Worm (Caenorhabditis elegans) whole organism, L2 larva: Measurements from ENCODE around the gene F18A12.2.

Experiments used
- C34F6.9 ChIP-seq: fragments of 150-350 bp; optimal IDR thresholded peaks from 2 replicates; lab custom pipeline; 2014; ENCODE audit warnings: missing biosample characterization, missing genetic modification characterization
- F13H6.1 ChIP-seq: sonication (generic microtip); optimal IDR thresholded peaks from 2 replicates; lab custom pipeline; 2016; ENCODE audit warnings: missing genetic modification characterization, missing compliant biosample characterization
- ZK546.5 ChIP-seq: sonication (generic microtip); optimal IDR thresholded peaks from 2 replicates; lab custom pipeline; 2017; ENCODE audit warnings: missing biosample characterization, missing genetic modification characterization
- alr-1 ChIP-seq: fragments of 150-350 bp; optimal IDR thresholded peaks from 2 replicates; lab custom pipeline; 2014; ENCODE audit warnings: missing biosample characterization, missing genetic modification characterization
- aly-2 ChIP-seq: fragments of 150-350 bp; optimal IDR thresholded peaks from 2 replicates; lab custom pipeline; 2014; ENCODE audit warnings: missing biosample characterization, missing genetic modification characterization
- blmp-1 ChIP-seq: sonication (generic microtip); optimal IDR thresholded peaks from 2 replicates; lab custom pipeline; 2017; ENCODE audit warnings: missing genetic modification characterization, mild to moderate bottlenecking, missing compliant biosample characterization, antibody characterized with exemption, moderate library complexity; ENCODE audit not compliant: insufficient read depth
- ceh-82 ChIP-seq: fragments of 150-350 bp; optimal IDR thresholded peaks from 2 replicates; lab custom pipeline; 2014; ENCODE audit warnings: missing biosample characterization, missing genetic modification characterization
- crh-2 ChIP-seq: sonication (generic microtip); optimal IDR thresholded peaks from 2 replicates; lab custom pipeline; 2017; ENCODE audit warnings: missing biosample characterization, missing genetic modification characterization
- dmd-4 ChIP-seq: sonication (generic microtip); optimal IDR thresholded peaks from 2 replicates; lab custom pipeline; 2017; ENCODE audit warnings: missing biosample characterization, missing genetic modification characterization
- egl-27 ChIP-seq: sonication (generic microtip); optimal IDR thresholded peaks from 3 replicates; lab custom pipeline; 2017; ENCODE audit warnings: missing biosample characterization, missing genetic modification reagents, missing genetic modification characterization
- elt-1 ChIP-seq: fragments of 150-350 bp; optimal IDR thresholded peaks from 2 replicates; lab custom pipeline; 2014; ENCODE audit warnings: missing biosample characterization, missing genetic modification characterization
- elt-3 ChIP-seq: sonication (generic microtip); optimal IDR thresholded peaks from 2 replicates; lab custom pipeline; 2017; ENCODE audit warnings: missing biosample characterization, missing genetic modification characterization
- fos-1 ChIP-seq: fragments of 150-350 bp; optimal IDR thresholded peaks from 2 replicates; lab custom pipeline; 2014; ENCODE audit warnings: missing biosample characterization, missing genetic modification characterization
- gmeb-1 ChIP-seq: fragments of 150-350 bp; optimal IDR thresholded peaks from 2 replicates; lab custom pipeline; 2014; ENCODE audit warnings: missing biosample characterization, missing genetic modification characterization
- lin-11 ChIP-seq: fragments of 150-350 bp; sonication (generic microtip); optimal IDR thresholded peaks from 2 replicates; lab custom pipeline; 2014; ENCODE audit warnings: missing biosample characterization, missing genetic modification characterization, inconsistent platforms, mixed read lengths
- lin-39 ChIP-seq: fragments of 150-350 bp; optimal IDR thresholded peaks from 2 replicates; lab custom pipeline; 2014; ENCODE audit warnings: missing biosample characterization, missing genetic modification reagents, missing genetic modification characterization
- lsy-2 ChIP-seq, 2 experiments: fragments of 150-350 bp in 1 of 2; sonication (generic microtip) in 1 of 2; optimal IDR thresholded peaks; 2 replicates each; lab custom pipeline; 2014 to 2017; ENCODE audit warnings: missing biosample characterization in 2 of 2, missing genetic modification characterization in 2 of 2
- mab-5 ChIP-seq: fragments of 150-350 bp; optimal IDR thresholded peaks from 2 replicates; lab custom pipeline; 2014; ENCODE audit warnings: missing biosample characterization, missing genetic modification characterization
- mbf-1 ChIP-seq: sonication (generic microtip); optimal IDR thresholded peaks from 2 replicates; lab custom pipeline; 2017; ENCODE audit warnings: missing biosample characterization, missing genetic modification characterization
- mdl-1 ChIP-seq, 2 experiments: fragments of 150-350 bp in 1 of 2; sonication (generic microtip) in 1 of 2; optimal IDR thresholded peaks; 2 replicates each; lab custom pipeline; 2017; ENCODE audit warnings: missing biosample characterization in 2 of 2, missing genetic modification characterization in 2 of 2
- nhr-10 ChIP-seq: sonication (generic microtip); optimal IDR thresholded peaks from 2 replicates; lab custom pipeline; 2017; ENCODE audit warnings: missing biosample characterization, missing genetic modification characterization
- nhr-11 ChIP-seq: fragments of 150-350 bp; optimal IDR thresholded peaks from 2 replicates; lab custom pipeline; 2014; ENCODE audit warnings: missing biosample characterization, missing genetic modification characterization
- nhr-12 ChIP-seq: fragments of 150-350 bp; optimal IDR thresholded peaks from 2 replicates; lab custom pipeline; 2014; ENCODE audit warnings: missing biosample characterization, missing genetic modification characterization
- nhr-129 ChIP-seq: fragments of 150-350 bp; optimal IDR thresholded peaks from 2 replicates; lab custom pipeline; 2014; ENCODE audit warnings: missing biosample characterization, missing genetic modification characterization
- nhr-21 ChIP-seq: fragments of 150-350 bp; optimal IDR thresholded peaks from 2 replicates; lab custom pipeline; 2014; ENCODE audit warnings: missing biosample characterization, missing genetic modification characterization
- nhr-23 ChIP-seq: fragments of 150-350 bp; optimal IDR thresholded peaks from 2 replicates; lab custom pipeline; 2014; ENCODE audit warnings: missing biosample characterization, missing genetic modification reagents, missing genetic modification characterization
- nhr-237 ChIP-seq: fragments of 150-350 bp; optimal IDR thresholded peaks from 2 replicates; lab custom pipeline; 2014; ENCODE audit warnings: missing biosample characterization, missing genetic modification characterization
- nhr-25 ChIP-seq: fragments of 150-350 bp; sonication (generic microtip); optimal IDR thresholded peaks from 3 replicates; lab custom pipeline; 2014; ENCODE audit warnings: missing biosample characterization, missing genetic modification characterization
- nhr-77 ChIP-seq: fragments of 150-350 bp; optimal IDR thresholded peaks from 2 replicates; lab custom pipeline; 2014; ENCODE audit warnings: missing biosample characterization, missing genetic modification characterization
- sem-4 ChIP-seq: fragments of 150-350 bp; optimal IDR thresholded peaks from 2 replicates; lab custom pipeline; 2014; ENCODE audit warnings: missing biosample characterization, missing genetic modification reagents, missing genetic modification characterization
- skn-1 ChIP-seq: sonication (generic microtip); optimal IDR thresholded peaks from 2 replicates; lab custom pipeline; 2017; ENCODE audit warnings: missing biosample characterization, missing genetic modification characterization
- sma-3 ChIP-seq: sonication (generic microtip); optimal IDR thresholded peaks from 2 replicates; lab custom pipeline; 2016; ENCODE audit warnings: missing genetic modification reagents, missing genetic modification characterization, missing compliant biosample characterization
- sma-9 ChIP-seq, 2 experiments: fragments of 150-350 bp in 1 of 2; sonication (generic microtip) in 1 of 2; optimal IDR thresholded peaks; 2 replicates each; lab custom pipeline; 2014 to 2016; ENCODE audit warnings: missing genetic modification characterization in 2 of 2, mild to moderate bottlenecking in 1 of 2, missing biosample characterization in 1 of 2, missing compliant biosample characterization in 1 of 2, missing genetic modification reagents in 1 of 2, moderate library complexity in 1 of 2
- snpc-4 ChIP-seq: fragments of 150-350 bp; optimal IDR thresholded peaks from 2 replicates; lab custom pipeline; 2014; ENCODE audit warnings: missing biosample characterization, missing genetic modification characterization
- unc-39 ChIP-seq: fragments of 150-350 bp; optimal IDR thresholded peaks from 2 replicates; lab custom pipeline; 2014; ENCODE audit warnings: missing biosample characterization, missing genetic modification characterization
- unc-55 ChIP-seq: fragments of 150-350 bp; sonication (generic microtip); optimal IDR thresholded peaks from 3 replicates; lab custom pipeline; 2014; ENCODE audit warnings: missing biosample characterization, missing genetic modification reagents, missing genetic modification characterization
- unc-62 ChIP-seq: fragments of 150-350 bp; optimal IDR thresholded peaks from 2 replicates; lab custom pipeline; 2014; ENCODE audit warnings: missing biosample characterization, missing genetic modification reagents, missing genetic modification characterization
- zag-1 ChIP-seq: fragments of 150-350 bp; optimal IDR thresholded peaks from 2 replicates; lab custom pipeline; 2014; ENCODE audit warnings: missing biosample characterization, missing genetic modification characterization
- ztf-1 ChIP-seq: fragments of 200-800 bp; sonication (Bioruptor generic); conservative IDR thresholded peaks from 2 replicates; pipeline ENCODE4 v1.3.6; 2022; ENCODE audit warnings: missing genetic modification characterization, missing compliant biosample characterization
- ztf-11 ChIP-seq: sonication (generic microtip); optimal IDR thresholded peaks from 2 replicates; lab custom pipeline; 2017; ENCODE audit warnings: missing biosample characterization, missing genetic modification characterization
- ztf-4 ChIP-seq: fragments of 150-350 bp; optimal IDR thresholded peaks from 2 replicates; lab custom pipeline; 2014; ENCODE audit warnings: missing biosample characterization, missing genetic modification characterization

F18A12.2 gene

ce11 chrII:3373875-3374274 is 40.8 kb upstream of the F18A12.2 start:
- TF ChIP-seq aly-2 (tag; lab: Kevin White, UChicago) (no peak), unc-55 (peak; percentile 57), C34F6.9 (peak; percentile 2), nhr-23 (tag; lab: Kevin White, UChicago) (no peak), nhr-11 (tag; lab: Kevin White, UChicago) (no peak), F13H6.1 (tag; lab: Kevin White, UChicago) (no peak)

- no peak for TF ChIP-seq fos-1
- no peak for TF ChIP-seq elt-1 (tag; lab: Kevin White, UChicago)
- no peak for TF ChIP-seq dmd-4 (tag; lab: Kevin White, UChicago)
- no peak for TF ChIP-seq lin-11
- TF ChIP-seq mbf-1 = no peak
- TF ChIP-seq nhr-23 (tag; lab: Kevin White, UChicago) = no peak
- TF ChIP-seq nhr-77 (tag; lab: Kevin White, UChicago) = no peak
- TF ChIP-seq blmp-1 (tag; lab: Kevin White, UChicago) = no peak
- TF ChIP-seq gmeb-1 (tag; lab: Kevin White, UChicago) = no peak
- TF ChIP-seq nhr-129 = no peak
- TF ChIP-seq ztf-4 = no peak
- no peak for TF ChIP-seq skn-1 (tag; lab: Kevin White, UChicago)
- no peak for TF ChIP-seq nhr-25
- no peak for TF ChIP-seq sma-9 (GFP tag; optimal IDR thresholded peaks at IDR 0.05; lab: Kevin White, UChicago)
- TF ChIP-seq sma-9 (tag; optimal IDR thresholded peaks at IDR 0.05; lab: Kevin White, UChicago) = no peak
- TF ChIP-seq nhr-10 (tag; lab: Kevin White, UChicago) = no peak
- no peak for TF ChIP-seq nhr-11 (tag; lab: Kevin White, UChicago)
- TF ChIP-seq, all 48 proteins: peak for 0
Measured at ce11 chrII:3374779-3375178, 39.9 kb upstream of the F18A12.2 start, which contains the start of gene bath-10. TSS of gene bath-10 (plus strand) at chrII:3375079.

ce11 chrII:3375302-3375701 is 39.4 kb upstream of the F18A12.2 start:
- no peak for TF ChIP-seq ztf-11 (tag; lab: Kevin White, UChicago)
- TF ChIP-seq nhr-21 (tag; lab: Kevin White, UChicago) = no peak
- no peak for TF ChIP-seq elt-1 (tag; lab: Kevin White, UChicago)
- TF ChIP-seq mdl-1 (tag; optimal IDR thresholded peaks at IDR 0.05; lab: Kevin White, UChicago) = no peak
- TF ChIP-seq gmeb-1 (tag; lab: Kevin White, UChicago) = no peak
- no peak for TF ChIP-seq alr-1 (tag; lab: Kevin White, UChicago)
- no peak for TF ChIP-seq nhr-11 (tag; lab: Kevin White, UChicago)
- TF ChIP-seq nhr-25 = no peak
- TF ChIP-seq mab-5 (tag; lab: Kevin White, UChicago) = no peak
- no peak for TF ChIP-seq ztf-1 (GFP tag; lab: Robert Waterston, UW)
- TF ChIP-seq elt-3 (tag; lab: Kevin White, UChicago) = no peak
- TF ChIP-seq ceh-82 (tag; lab: Kevin White, UChicago) = no peak
- TF ChIP-seq nhr-77 (tag; lab: Kevin White, UChicago) = no peak
- no peak for TF ChIP-seq skn-1 (tag; lab: Kevin White, UChicago)
- no peak for TF ChIP-seq sma-3 (GFP tag; lab: Kevin White, UChicago)
- no peak for TF ChIP-seq sem-4 (tag; lab: Kevin White, UChicago)
- TF ChIP-seq zag-1 (tag; lab: Kevin White, UChicago) = no peak
- TF ChIP-seq egl-27 (tag; lab: Kevin White, UChicago) = no peak
- no peak for TF ChIP-seq C34F6.9
- no peak for TF ChIP-seq unc-62 (GFP tag; lab: Kevin White, UChicago)

- no peak for TF ChIP-seq elt-3 (tag; lab: Kevin White, UChicago)
- no peak for TF ChIP-seq nhr-23 (tag; lab: Kevin White, UChicago)
- TF ChIP-seq sem-4 (tag; lab: Kevin White, UChicago) = no peak
- no peak for TF ChIP-seq nhr-10 (tag; lab: Kevin White, UChicago)
- no peak for TF ChIP-seq lsy-2 (tag; optimal IDR thresholded peaks at IDR 0.05; lab: Kevin White, UChicago)
- no peak for TF ChIP-seq lin-39
- no peak for TF ChIP-seq snpc-4 (tag; lab: Kevin White, UChicago)
- TF ChIP-seq nhr-12 = no peak
- no peak for TF ChIP-seq unc-39 (tag; lab: Kevin White, UChicago)
- no peak for TF ChIP-seq nhr-25
- no peak for TF ChIP-seq crh-2 (tag; lab: Kevin White, UChicago)
- TF ChIP-seq ZK546.5 (tag; lab: Kevin White, UChicago) = no peak
- no peak for TF ChIP-seq blmp-1 (tag; lab: Kevin White, UChicago)
- no peak for TF ChIP-seq skn-1 (tag; lab: Kevin White, UChicago)
- no peak for TF ChIP-seq ztf-11 (tag; lab: Kevin White, UChicago)
- no peak for TF ChIP-seq nhr-237 (tag; lab: Kevin White, UChicago)
- TF ChIP-seq F13H6.1 (tag; lab: Kevin White, UChicago) = no peak
- no peak for TF ChIP-seq mab-5 (tag; lab: Kevin White, UChicago)
Measured at ce11 chrII:3376789-3377188, 37.9 kb upstream of the F18A12.2 start, which contains the start of gene bath-9. TSS of gene bath-9 (plus strand) at chrII:3377089.
